Worm (Caenorhabditis elegans) whole organism, L4 larva: ENCODE measurements around the gene srt-43.

Source experiments
- D1046.2 ChIP-seq: fragments of 200-800 bp; sonication (Bioruptor generic); IDR thresholded peaks from 2 replicates; pipeline ENCODE4 v1.3.6; 2022; ENCODE audit warnings: missing genetic modification characterization, missing compliant biosample characterization
- F37D6.2 ChIP-seq: sonication (generic microtip); optimal IDR thresholded peaks from 2 replicates; lab custom pipeline; 2016; ENCODE audit warnings: mild to moderate bottlenecking, missing genetic modification characterization, missing compliant biosample characterization
- R02D3.7 ChIP-seq: fragments of 150-350 bp; sonication (generic microtip); optimal IDR thresholded peaks from 3 replicates; lab custom pipeline; 2014; ENCODE audit warnings: missing biosample characterization, missing genetic modification characterization
- aha-1 ChIP-seq: fragments of 150-350 bp; peaks from one replicate; lab custom pipeline; 2014; ENCODE audit warnings: missing biosample characterization, missing genetic modification characterization
- ceh-32 ChIP-seq: sonication (generic microtip); optimal IDR thresholded peaks from 2 replicates; lab custom pipeline; 2016; ENCODE audit warnings: mild to moderate bottlenecking, missing genetic modification characterization, missing compliant biosample characterization; ENCODE audit not compliant: poor library complexity
- ceh-82 ChIP-seq: sonication (generic microtip); optimal IDR thresholded peaks from 2 replicates; lab custom pipeline; 2017; ENCODE audit warnings: missing biosample characterization, missing genetic modification characterization
- daf-12 ChIP-seq: fragments of 150-350 bp; optimal IDR thresholded peaks from 2 replicates; lab custom pipeline; 2014; ENCODE audit warnings: missing biosample characterization, missing genetic modification reagents, missing genetic modification characterization
- daf-16 ChIP-seq, 3 experiments: sonication (generic microtip); optimal IDR thresholded peaks; 2 replicates each; lab custom pipeline; 2016 to 2017; ENCODE audit warnings: missing genetic modification characterization in 3 of 3, missing genetic modification reagents in 3 of 3, mild to moderate bottlenecking in 2 of 3, missing compliant biosample characterization in 2 of 3, missing biosample characterization in 1 of 3, moderate library complexity in 1 of 3
- dmd-6 ChIP-seq: fragments of 200-800 bp; sonication (Bioruptor generic); IDR thresholded peaks from 2 replicates; pipeline ENCODE4 v1.3.6; 2022; ENCODE audit warnings: missing genetic modification reagents, missing genetic modification characterization, missing compliant biosample characterization
- dmd-8 ChIP-seq: fragments of 200-800 bp; sonication (Bioruptor generic); IDR thresholded peaks from 2 replicates; pipeline ENCODE4 v1.3.6; 2022; ENCODE audit warnings: missing genetic modification characterization, missing compliant biosample characterization
- dve-1 ChIP-seq: sonication (generic microtip); optimal IDR thresholded peaks from 2 replicates; lab custom pipeline; 2017; ENCODE audit warnings: antibody characterized with exemption, mild to moderate bottlenecking, missing genetic modification characterization, missing compliant biosample characterization; ENCODE audit not compliant: insufficient read depth
- fkh-10 ChIP-seq: fragments of 150-350 bp; optimal IDR thresholded peaks from 2 replicates; lab custom pipeline; 2014; ENCODE audit warnings: missing biosample characterization, missing genetic modification reagents, missing genetic modification characterization
- hif-1 ChIP-seq, 2 experiments: sonication (generic microtip); optimal IDR thresholded peaks; 2 replicates each; lab custom pipeline; 2016 to 2017; ENCODE audit warnings: missing compliant biosample characterization in 2 of 2, missing genetic modification characterization in 2 of 2, missing genetic modification reagents in 2 of 2, missing genotype in 2 of 2, mild to moderate bottlenecking in 1 of 2
- hlh-11 ChIP-seq: fragments of 200-800 bp; sonication (Bioruptor generic); optimal IDR thresholded peaks from 2 replicates; lab custom pipeline; 2018; ENCODE audit warnings: mild to moderate bottlenecking, missing genetic modification characterization, missing compliant biosample characterization
- hlh-30 ChIP-seq: sonication (generic microtip); optimal IDR thresholded peaks from 2 replicates; lab custom pipeline; 2017; ENCODE audit warnings: antibody characterized with exemption, mild to moderate bottlenecking, missing genetic modification characterization, missing compliant biosample characterization; ENCODE audit not compliant: insufficient read depth
- hmg-1.1 ChIP-seq: fragments of 200-800 bp; sonication (Bioruptor generic); IDR thresholded peaks from 2 replicates; pipeline ENCODE4 v1.3.6; 2022; ENCODE audit warnings: missing genetic modification reagents, missing genetic modification characterization, missing compliant biosample characterization
- lin-13 ChIP-seq: fragments of 150-350 bp; optimal IDR thresholded peaks from 2 replicates; lab custom pipeline; 2014; ENCODE audit warnings: missing biosample characterization, missing genetic modification reagents, missing genetic modification characterization
- lsy-2 ChIP-seq, 2 experiments: fragments of 150-350 bp in 1 of 2; sonication (generic microtip) in 1 of 2; optimal IDR thresholded peaks; 2 replicates each; lab custom pipeline; 2014 to 2017; ENCODE audit warnings: missing biosample characterization in 2 of 2, missing genetic modification characterization in 2 of 2
- mdl-1 ChIP-seq, 2 experiments: fragments of 150-350 bp in 1 of 2; sonication (generic microtip) in 1 of 2; optimal IDR thresholded peaks; 2 replicates each; lab custom pipeline; 2014 to 2017; ENCODE audit warnings: missing biosample characterization in 2 of 2, missing genetic modification characterization in 2 of 2
- mep-1 ChIP-seq: fragments of 150-350 bp; sonication (generic microtip); optimal IDR thresholded peaks from 3 replicates; lab custom pipeline; 2014; ENCODE audit warnings: missing biosample characterization, missing genetic modification characterization
- mxl-2 ChIP-seq: fragments of 200-800 bp; sonication (Bioruptor generic); conservative IDR thresholded peaks from 2 replicates; pipeline ENCODE4 v1.3.6; 2022; ENCODE audit warnings: missing genetic modification reagents, missing genetic modification characterization, missing compliant biosample characterization
- nhr-102 ChIP-seq: sonication (generic microtip); optimal IDR thresholded peaks from 2 replicates; lab custom pipeline; 2016; ENCODE audit warnings: mild to moderate bottlenecking, missing genetic modification characterization, moderate library complexity, missing compliant biosample characterization
- nhr-237 ChIP-seq: sonication (generic microtip); optimal IDR thresholded peaks from 2 replicates; lab custom pipeline; 2017; ENCODE audit warnings: missing biosample characterization, missing genetic modification characterization
- nhr-25 ChIP-seq: sonication (generic microtip); optimal IDR thresholded peaks from 2 replicates; lab custom pipeline; 2017; ENCODE audit warnings: missing genetic modification characterization, mild to moderate bottlenecking, missing compliant biosample characterization, antibody characterized with exemption, moderate library complexity, borderline replicate concordance; ENCODE audit not compliant: insufficient read depth
- nhr-28 ChIP-seq: fragments of 150-350 bp; optimal IDR thresholded peaks from 2 replicates; lab custom pipeline; 2014; ENCODE audit warnings: missing biosample characterization, missing genetic modification characterization
- nhr-41 ChIP-seq: fragments of 200-800 bp; sonication (Bioruptor generic); IDR thresholded peaks from 2 replicates; pipeline ENCODE4 v1.3.6; 2022; ENCODE audit warnings: missing genetic modification reagents, missing genetic modification characterization, missing compliant biosample characterization
- nhr-6 ChIP-seq: fragments of 150-350 bp; optimal IDR thresholded peaks from 2 replicates; lab custom pipeline; 2014; ENCODE audit warnings: missing biosample characterization, missing genetic modification characterization
- nhr-77 ChIP-seq: fragments of 150-350 bp; optimal IDR thresholded peaks from 2 replicates; lab custom pipeline; 2014; ENCODE audit warnings: missing biosample characterization, missing genetic modification characterization
- php-3 ChIP-seq: fragments of 200-800 bp; sonication (Bioruptor generic); IDR thresholded peaks from 2 replicates; pipeline ENCODE4 v1.3.6; 2022; ENCODE audit warnings: missing genetic modification reagents, missing genetic modification characterization, missing compliant biosample characterization
- saeg-2 ChIP-seq: fragments of 200-800 bp; sonication (Bioruptor generic); IDR thresholded peaks from 2 replicates; pipeline ENCODE4 v1.3.6; 2022; ENCODE audit warnings: missing genetic modification reagents, missing genetic modification characterization, missing compliant biosample characterization
- sdz-12 ChIP-seq: fragments of 200-800 bp; sonication (Bioruptor generic); optimal IDR thresholded peaks from 2 replicates; lab custom pipeline; 2018; ENCODE audit warnings: mild to moderate bottlenecking, missing genetic modification characterization, missing compliant biosample characterization
- snpc-4 ChIP-seq: fragments of 150-350 bp; optimal IDR thresholded peaks from 2 replicates; lab custom pipeline; 2014; ENCODE audit warnings: missing biosample characterization, missing genetic modification characterization
- tag-97 ChIP-seq: fragments of 200-800 bp; sonication (Bioruptor generic); IDR thresholded peaks from 2 replicates; pipeline ENCODE4 v1.3.6; 2022; ENCODE audit warnings: missing genetic modification characterization, missing compliant biosample characterization
- unc-130 ChIP-seq: sonication (generic microtip); optimal IDR thresholded peaks from 2 replicates; lab custom pipeline; 2016; ENCODE audit warnings: missing genetic modification reagents, missing genetic modification characterization, missing compliant biosample characterization
- unc-39 ChIP-seq: sonication (generic microtip); optimal IDR thresholded peaks from 2 replicates; lab custom pipeline; 2017; ENCODE audit warnings: missing biosample characterization, missing genetic modification characterization
- unc-62 ChIP-seq, 3 experiments: fragments of 150-350 bp in 1 of 3; sonication (generic microtip); optimal IDR thresholded peaks in 2 of 3; peaks in 1 of 3; 1 replicate in 1 of 3; 2 replicates in 2 of 3; lab custom pipeline; 2014 to 2017; ENCODE audit warnings: missing biosample characterization in 3 of 3, missing genetic modification characterization in 3 of 3, missing genetic modification reagents in 3 of 3, missing genotype in 1 of 3
- vab-7 ChIP-seq: fragments of 200-800 bp; sonication (Bioruptor generic); IDR thresholded peaks from 2 replicates; pipeline ENCODE4 v1.3.6; 2022; ENCODE audit warnings: missing genetic modification reagents, missing genetic modification characterization, missing compliant biosample characterization
- zag-1 ChIP-seq: fragments of 150-350 bp; optimal IDR thresholded peaks from 2 replicates; lab custom pipeline; 2014; ENCODE audit warnings: missing biosample characterization, missing genetic modification characterization
- ztf-11 ChIP-seq: fragments of 150-350 bp; optimal IDR thresholded peaks from 2 replicates; lab custom pipeline; 2014; ENCODE audit warnings: missing biosample characterization, missing genetic modification characterization

The srt-43 gene

ce11 chrV:12814481-12814882 is 45.4 kb downstream of the srt-43 start (continued):
- no peak for TF ChIP-seq ceh-32 (tag; lab: Kevin White, UChicago)
- peak in 1 of 2 experiments; percentile 98 for TF ChIP-seq unc-62 (GFP tag; optimal IDR thresholded peaks at IDR 0.05 in 1 of 2; lab: Kevin White, UChicago)
- no peak for TF ChIP-seq unc-62 (tag; optimal IDR thresholded peaks at IDR 0.05; lab: Kevin White, UChicago)
- no peak for TF ChIP-seq vab-7 (GFP tag; lab: Robert Waterston, UW)
- no peak for TF ChIP-seq nhr-237 (tag; lab: Kevin White, UChicago)
- no peak for TF ChIP-seq snpc-4 (tag; lab: Kevin White, UChicago)
- no peak for TF ChIP-seq ceh-82 (tag; lab: Kevin White, UChicago)
- TF ChIP-seq mdl-1 (tag; optimal IDR thresholded peaks at IDR 0.05; lab: Kevin White, UChicago), result peak; percentile 43 to 88
- peak; percentile 70; the same call in 1 of the 2 replicates for TF ChIP-seq hmg-1.1 (GFP tag; lab: Robert Waterston, UW)
- no peak for TF ChIP-seq unc-39
- TF ChIP-seq lin-13 (GFP tag; lab: Kevin White, UChicago), result no peak
- peak; percentile 21 for TF ChIP-seq dve-1 (tag; lab: Kevin White, UChicago)
- no peak for TF ChIP-seq unc-130 (GFP tag; lab: Kevin White, UChicago)
- no peak for TF ChIP-seq mxl-2
- no peak for TF ChIP-seq ztf-11 (tag; lab: Kevin White, UChicago)
- TF ChIP-seq saeg-2, result no peak
- peak; percentile 93 for TF ChIP-seq hlh-30 (tag; lab: Kevin White, UChicago)

- peak in 1 of 2 experiments; percentile 19 for TF ChIP-seq mdl-1 (tag; optimal IDR thresholded peaks at IDR 0.05; lab: Kevin White, UChicago)
- TF ChIP-seq nhr-6 (tag; lab: Kevin White, UChicago), result peak; percentile 45
- TF ChIP-seq ceh-32 (tag; lab: Kevin White, UChicago), result no peak
- TF ChIP-seq snpc-4 (tag; lab: Kevin White, UChicago), result no peak
- TF ChIP-seq nhr-28, result peak; percentile 60
- no peak for TF ChIP-seq daf-16 (GFP tag; optimal IDR thresholded peaks at IDR 0.05; lab: Kevin White, UChicago)
- peak; percentile 89 for TF ChIP-seq daf-16 (tag; optimal IDR thresholded peaks at IDR 0.05; lab: Kevin White, UChicago)
- peak; percentile 32 for TF ChIP-seq nhr-77 (tag; lab: Kevin White, UChicago)
- TF ChIP-seq tag-97 (GFP tag; lab: Robert Waterston, UW), result no peak
- TF ChIP-seq hlh-11, result peak; percentile 0
- no peak for TF ChIP-seq sdz-12
- peak; percentile 52 for TF ChIP-seq dve-1 (tag; lab: Kevin White, UChicago)
- TF ChIP-seq php-3 (GFP tag; lab: Robert Waterston, UW), result peak; percentile 22; the same call in 1 of the 2 replicates
Observed at ce11 chrV:12815386-12815785, 46.3 kb downstream of the srt-43 start.

ce11 chrV:12816672-12817071 is 47.6 kb downstream of the srt-43 start:
- peak; percentile 37 for TF ChIP-seq hlh-30 (tag; lab: Kevin White, UChicago)
- no peak for TF ChIP-seq fkh-10 (GFP tag; lab: Kevin White, UChicago)
- TF ChIP-seq mep-1 (tag; lab: Kevin White, UChicago), result peak; percentile 4
- no peak for TF ChIP-seq nhr-28
- peak in 1 of 2 experiments; percentile 74 for TF ChIP-seq unc-62 (GFP tag; optimal IDR thresholded peaks at IDR 0.05 in 1 of 2; lab: Kevin White, UChicago)
- no peak for TF ChIP-seq unc-62 (tag; optimal IDR thresholded peaks at IDR 0.05; lab: Kevin White, UChicago)
- TF ChIP-seq hif-1 (tag; optimal IDR thresholded peaks at IDR 0.05; lab: Kevin White, UChicago), result no peak
- no peak for TF ChIP-seq D1046.2
- no peak for TF ChIP-seq dmd-8 (GFP tag; lab: Robert Waterston, UW)
- peak; percentile 12 to 47 for TF ChIP-seq lsy-2 (tag; optimal IDR thresholded peaks at IDR 0.05; lab: Kevin White, UChicago)

- TF ChIP-seq hlh-30 (tag; lab: Kevin White, UChicago), result no peak
- peak in 1 of 2 experiments; percentile 10 for TF ChIP-seq unc-62 (GFP tag; optimal IDR thresholded peaks at IDR 0.05 in 1 of 2; lab: Kevin White, UChicago)
- no peak for TF ChIP-seq unc-62 (tag; optimal IDR thresholded peaks at IDR 0.05; lab: Kevin White, UChicago)
- TF ChIP-seq, all 104 proteins: peak for 1
Observed at ce11 chrV:12818486-12818885, 49.4 kb downstream of the srt-43 start.

ce11 chrV:12819155-12819554 is 50.1 kb downstream of the srt-43 start:
- TF ChIP-seq R02D3.7 (tag; lab: Kevin White, UChicago) (no peak), F37D6.2 (tag; lab: Kevin White, UChicago) (peak; percentile 75), lsy-2 (tag; optimal IDR thresholded peaks at IDR 0.05; lab: Kevin White, UChicago) (peak; percentile 3 to 50), hif-1 (tag; optimal IDR thresholded peaks at IDR 0.05; lab: Kevin White, UChicago) (peak in 1 of 2 experiments; percentile 39), nhr-25 (tag; lab: Kevin White, UChicago) (no peak), nhr-102 (no peak), zag-1 (no peak), dmd-6 (0 out of 2 replicates have a peak, but pooled peaks have one; percentile 11), hlh-11 (peak; percentile 41), aha-1 (tag; lab: Kevin White, UChicago) (peak; percentile 97), hmg-1.1 (GFP tag; lab: Robert Waterston, UW) (peak; percentile 79), mep-1 (tag; lab: Kevin White, UChicago) (peak; percentile 63), mdl-1 (tag; optimal IDR thresholded peaks at IDR 0.05; lab: Kevin White, UChicago) (peak in 1 of 2 experiments; percentile 70), dve-1 (tag; lab: Kevin White, UChicago) (no peak), nhr-41 (GFP tag; lab: Robert Waterston, UW) (no peak), daf-12 (tag; lab: Kevin White, UChicago) (no peak), php-3 (GFP tag; lab: Robert Waterston, UW) (no peak), hlh-30 (tag; lab: Kevin White, UChicago) (peak; percentile 83)
